Fruit fly (Drosophila melanogaster): ENCODE measurements around the gene CG3597.

Gene CG3597

DNA sequence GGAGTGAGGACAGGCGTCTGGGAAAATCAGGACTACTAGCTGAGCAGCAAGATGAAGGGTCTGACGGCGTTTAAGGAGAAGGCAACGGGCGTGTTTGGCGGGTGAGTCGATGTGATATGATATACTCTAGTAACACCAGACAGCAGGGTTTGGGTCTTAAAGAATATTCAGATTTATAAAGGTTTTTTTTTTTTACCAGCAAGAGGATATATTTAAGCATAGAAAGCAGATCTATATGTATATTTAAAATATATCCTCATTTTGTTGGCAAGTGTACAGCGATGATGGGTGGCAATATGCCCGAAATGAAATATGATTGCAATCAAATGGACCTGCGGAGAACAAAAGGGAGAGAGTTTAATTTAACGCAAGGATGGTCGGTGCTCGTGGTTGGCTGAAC lies 30.9 kb upstream of the CG3597 start:
- TF ChIP-seq ind (GFP tag; optimal IDR thresholded peaks at IDR 0.05), result peak; percentile 15
- 0 out of 3 replicates have a peak, but pooled peaks have one; percentile 20 for TF ChIP-seq ci (GFP tag; IDR thresholded peaks at IDR 0.05)
- no peak for TF ChIP-seq CG11093 (GFP tag; IDR thresholded peaks at IDR 0.05)
- no peak for TF ChIP-seq CG8944 (GFP tag; optimal IDR thresholded peaks at IDR 0.05)
- peak; percentile 35; the same call in 1 of the 2 replicates for TF ChIP-seq Rfx (GFP tag; IDR thresholded peaks at IDR 0.05)
- TF ChIP-seq ken (GFP tag; IDR thresholded peaks at IDR 0.05), result no peak
- TF ChIP-seq Camta (GFP tag; optimal IDR thresholded peaks at IDR 0.05), result no peak
- TF ChIP-seq CG3163 (GFP tag; optimal IDR thresholded peaks at IDR 0.05), result no peak
- TF ChIP-seq CG9797 (GFP tag; optimal IDR thresholded peaks at IDR 0.05), result no peak
- TF ChIP-seq Sox102F (GFP tag; optimal IDR thresholded peaks at IDR 0.05), result peak; percentile 31
- no peak for TF ChIP-seq CG11696 (GFP tag; IDR thresholded peaks at IDR 0.05)
- no peak for TF ChIP-seq MESR4 (GFP tag; optimal IDR thresholded peaks at IDR 0.05)
- TF ChIP-seq CG16813 (GFP tag; IDR thresholded peaks at IDR 0.05; ENCODE audit: partially characterized antibody), result no peak
- TF ChIP-seq H2.0 (GFP tag; IDR thresholded peaks at IDR 0.05), result 0 out of 2 replicates have a peak, but pooled peaks have one; percentile 4
- TF ChIP-seq Nf-YA (GFP tag; IDR thresholded peaks at IDR 0.05), result peak; percentile 48; the same call in 1 of the 2 replicates
- 0 out of 2 replicates have a peak, but pooled peaks have one; percentile 20 for TF ChIP-seq CG14667 (GFP tag; IDR thresholded peaks at IDR 0.05)
- TF ChIP-seq CG17359 (tag; optimal IDR thresholded peaks at IDR 0.05), result peak; percentile 36
- TF ChIP-seq Dll (GFP tag; IDR thresholded peaks at IDR 0.05; ENCODE audit: partially characterized antibody), result no peak
- 0 out of 2 replicates have a peak, but pooled peaks have one; percentile 38 for TF ChIP-seq ara (GFP tag; IDR thresholded peaks at IDR 0.05)
- TF ChIP-seq CG14965 (GFP tag; optimal IDR thresholded peaks at IDR 0.05; ENCODE audit: borderline replicate concordance), result no peak
- TF ChIP-seq CG15696 (tag; optimal IDR thresholded peaks at IDR 0.05), result no peak
- TF ChIP-seq CG9817 (tag; optimal IDR thresholded peaks at IDR 0.05), result peak; percentile 20
- TF ChIP-seq lov (optimal IDR thresholded peaks at IDR 0.05), result no peak
- TF ChIP-seq lov (GFP tag; IDR thresholded peaks at IDR 0.05), result peak; percentile 57; the same call in 1 of the 3 replicates
- TF ChIP-seq gt (GFP tag; IDR thresholded peaks at IDR 0.05), result no peak
- peak in 1 of 2 experiments; percentile 17 for TF ChIP-seq Hr51 (GFP tag; optimal IDR thresholded peaks at IDR 0.05)
- no peak for TF ChIP-seq CrebB (tag; optimal IDR thresholded peaks at IDR 0.05)
- TF ChIP-seq CG16863 (GFP tag; optimal IDR thresholded peaks at IDR 0.05), result no peak
- 0 out of 2 replicates have a peak, but pooled peaks have one; percentile 28 for TF ChIP-seq CG32772 (GFP tag; IDR thresholded peaks at IDR 0.05)
- no peak for TF ChIP-seq yki (optimal IDR thresholded peaks at IDR 0.05)
- TF ChIP-seq CG32532 (GFP tag; IDR thresholded peaks at IDR 0.05), result 0 out of 2 replicates have a peak, but pooled peaks have one; percentile 19
- no peak for TF ChIP-seq Fer1 (GFP tag; optimal IDR thresholded peaks at IDR 0.05)
- no peak for TF ChIP-seq pan (optimal IDR thresholded peaks at IDR 0.05)
- peak in 1 of 2 experiments; percentile 42 for TF ChIP-seq pan (GFP tag; optimal IDR thresholded peaks at IDR 0.05 in 1 of 2, IDR thresholded peaks at IDR 0.05 in 1 of 2)
- peak; percentile 35 for TF ChIP-seq Ets65A (GFP tag)
- no peak for TF ChIP-seq bigmax (GFP tag; optimal IDR thresholded peaks at IDR 0.05)
- no peak for TF ChIP-seq CG12236 (GFP tag; optimal IDR thresholded peaks at IDR 0.05)
- TF ChIP-seq Vsx1 (GFP tag; optimal IDR thresholded peaks at IDR 0.05), result no peak
- no peak for TF ChIP-seq hkb (optimal IDR thresholded peaks at IDR 0.05)
- peak; percentile 50 for TF ChIP-seq hkb (GFP tag; IDR thresholded peaks at IDR 0.05)
- TF ChIP-seq CG3847 (GFP tag; IDR thresholded peaks at IDR 0.05), result no peak
- no peak for TF ChIP-seq wek (GFP tag; optimal IDR thresholded peaks at IDR 0.05)
- TF ChIP-seq CG18599 (GFP tag; optimal IDR thresholded peaks at IDR 0.05), result peak; percentile 60
- TF ChIP-seq nau (GFP tag; optimal IDR thresholded peaks at IDR 0.05), result no peak
- peak; percentile 14 for TF ChIP-seq Ssrp (tag; optimal IDR thresholded peaks at IDR 0.05)
- no peak for TF ChIP-seq CG7372 (GFP tag; IDR thresholded peaks at IDR 0.05)
- peak; percentile 35; the same call in 1 of the 2 replicates for TF ChIP-seq ttk (GFP tag; IDR thresholded peaks at IDR 0.05)
- TF ChIP-seq CG11504 (tag; optimal IDR thresholded peaks at IDR 0.05), result peak; percentile 54
- no peak for TF ChIP-seq her (GFP tag; optimal IDR thresholded peaks at IDR 0.05)
- TF ChIP-seq HLH3B (GFP tag; IDR thresholded peaks at IDR 0.05), result 0 out of 2 replicates have a peak, but pooled peaks have one; percentile 25
- TF ChIP-seq CG13424 (tag; optimal IDR thresholded peaks at IDR 0.05), result peak; percentile 27
- no peak for TF ChIP-seq CG10462 (GFP tag; optimal IDR thresholded peaks at IDR 0.05)
